Fruit fly (Drosophila melanogaster): ENCODE data around the gene Adss.
A peak's percentile ranks its signal among the peaks of the same experiment; 100 is the strongest.

Gene Adss

DNA sequence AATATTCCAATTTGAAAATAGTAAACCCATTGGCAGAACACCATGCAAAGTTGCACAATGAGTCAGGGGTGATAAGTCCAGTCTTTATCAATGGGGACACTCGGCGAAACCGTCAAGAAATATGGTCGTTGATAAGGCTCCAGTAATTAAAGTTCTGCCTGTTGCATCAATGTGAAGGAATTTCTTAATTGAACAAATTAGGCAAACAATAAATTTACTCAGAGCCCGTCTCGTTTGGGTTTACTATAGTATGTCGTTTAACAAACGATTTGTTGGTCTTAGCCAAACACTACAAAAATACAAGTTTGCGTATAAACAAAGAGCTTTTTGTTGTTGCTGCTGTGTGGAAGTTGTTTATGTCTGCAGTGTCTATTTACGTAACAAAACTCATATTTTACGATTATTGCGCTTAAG is 4.4 kb upstream of the Adss start (continued):
- TF ChIP-seq eve (GFP tag; optimal IDR thresholded peaks at IDR 0.05) (peak in 1 of 2 experiments; percentile 4), CG13624 (GFP tag; optimal IDR thresholded peaks at IDR 0.05) (no peak), Optix (GFP tag; IDR thresholded peaks at IDR 0.05) (no peak), CG11093 (GFP tag; IDR thresholded peaks at IDR 0.05) (no peak), CG17361 (GFP tag; IDR thresholded peaks at IDR 0.05) (no peak), nom (GFP tag; optimal IDR thresholded peaks at IDR 0.05) (no peak), D (optimal IDR thresholded peaks at IDR 0.05) (no peak), D (GFP tag; optimal IDR thresholded peaks at IDR 0.05) (no peak), CG1603 (tag; optimal IDR thresholded peaks at IDR 0.05) (peak; percentile 66), CG4854 (GFP tag; optimal IDR thresholded peaks at IDR 0.05) (no peak), CG3065 (GFP tag; optimal IDR thresholded peaks at IDR 0.05) (no peak), CG12219 (GFP tag; optimal IDR thresholded peaks at IDR 0.05) (peak; percentile 62), pita (GFP tag; optimal IDR thresholded peaks at IDR 0.05) (no peak), ci (GFP tag; IDR thresholded peaks at IDR 0.05) (peak; percentile 58; the same call in 2 of the 3 replicates), yki (optimal IDR thresholded peaks at IDR 0.05) (no peak), Pdp1 (GFP tag; optimal IDR thresholded peaks at IDR 0.05) (peak; percentile 11 to 68), Jarid2 (GFP tag; optimal IDR thresholded peaks at IDR 0.05) (peak; percentile 24), MBD-R2 (GFP tag; IDR thresholded peaks at IDR 0.05) (no peak), CG34422 (GFP tag; IDR thresholded peaks at IDR 0.05) (no peak), cg (GFP tag; optimal IDR thresholded peaks at IDR 0.05) (no peak), Drgx (GFP tag; IDR thresholded peaks at IDR 0.05) (no peak), Nf-YB (GFP tag; optimal IDR thresholded peaks at IDR 0.05) (no peak), BtbVII (GFP tag; optimal IDR thresholded peaks at IDR 0.05) (peak; percentile 74), gt (GFP tag; IDR thresholded peaks at IDR 0.05) (no peak), Kr (GFP tag; optimal IDR thresholded peaks at IDR 0.05) (no peak), CG12155 (GFP tag; optimal IDR thresholded peaks at IDR 0.05) (no peak), en (GFP tag; optimal IDR thresholded peaks at IDR 0.05) (no peak), CG12104 (GFP tag; optimal IDR thresholded peaks at IDR 0.05) (peak; percentile 19), aop (GFP tag; IDR thresholded peaks at IDR 0.05) (no peak), Bteb2 (GFP tag; optimal IDR thresholded peaks at IDR 0.05) (peak; percentile 3), Sin3A (optimal IDR thresholded peaks at IDR 0.05) (no peak), CG15514 (GFP tag; optimal IDR thresholded peaks at IDR 0.05) (peak; percentile 60), CG6854 (GFP tag; optimal IDR thresholded peaks at IDR 0.05) (no peak), Fer3 (tag; optimal IDR thresholded peaks at IDR 0.05) (peak; percentile 58), unc-4 (GFP tag; IDR thresholded peaks at IDR 0.05; ENCODE audit: partially characterized antibody) (no peak), CG13123 (GFP tag; optimal IDR thresholded peaks at IDR 0.05) (no peak), slou (GFP tag; optimal IDR thresholded peaks at IDR 0.05) (peak; percentile 0), CG4617 (GFP tag; optimal IDR thresholded peaks at IDR 0.05; ENCODE audit: borderline replicate concordance) (no peak), CG6791 (GFP tag; IDR thresholded peaks at IDR 0.05; ENCODE audit: partially characterized antibody) (no peak), Xrp1 (GFP tag; IDR thresholded peaks at IDR 0.05) (peak; percentile 47; the same call in 1 of the 2 replicates), oc (tag; optimal IDR thresholded peaks at IDR 0.05) (peak; percentile 39), CG4282 (GFP tag; optimal IDR thresholded peaks at IDR 0.05) (no peak), stc (GFP tag; IDR thresholded peaks at IDR 0.05) (no peak), CG30020 (tag; optimal IDR thresholded peaks at IDR 0.05) (no peak), CG31365 (tag; optimal IDR thresholded peaks at IDR 0.05) (peak; percentile 61), sens-2 (GFP tag; IDR thresholded peaks at IDR 0.05) (no peak), CG14050 (GFP tag; IDR thresholded peaks at IDR 0.05) (no peak), sob (GFP tag; IDR thresholded peaks at IDR 0.05) (no peak), nmo (GFP tag; optimal IDR thresholded peaks at IDR 0.05) (no peak), CG8281 (tag; optimal IDR thresholded peaks at IDR 0.05) (peak; percentile 36), CG8388 (GFP tag; optimal IDR thresholded peaks at IDR 0.05) (no peak), ato (GFP tag; IDR thresholded peaks at IDR 0.05; ENCODE audit: partially characterized antibody) (no peak)
